Worm (Caenorhabditis elegans) whole organism, L1 larva: ENCODE results near the gene cyp-14A3.

Source experiments
- C34B4.2 ChIP-seq: sonication (generic microtip); optimal IDR thresholded peaks from 2 replicates; lab custom pipeline; 2017; ENCODE audit warnings: mild to moderate bottlenecking, missing genetic modification characterization, missing compliant biosample characterization
- aha-1 ChIP-seq: fragments of 150-350 bp; optimal IDR thresholded peaks from 2 replicates; lab custom pipeline; 2014; ENCODE audit warnings: missing biosample characterization, missing genetic modification characterization
- alr-1 ChIP-seq: fragments of 200-800 bp; sonication (Bioruptor generic); optimal IDR thresholded peaks from 2 replicates; lab custom pipeline; 2018; ENCODE audit warnings: borderline replicate concordance, mild to moderate bottlenecking, missing genetic modification characterization, missing compliant biosample characterization
- ama-1 ChIP-seq: fragments of 150-350 bp; optimal IDR thresholded peaks from 2 replicates; lab custom pipeline; 2014
- blmp-1 ChIP-seq: fragments of 150-350 bp; optimal IDR thresholded peaks from 2 replicates; lab custom pipeline; 2014; ENCODE audit warnings: missing biosample characterization, missing genetic modification characterization
- ceh-82 ChIP-seq, 3 experiments: fragments of 150-350 bp in 1 of 3; sonication (generic microtip) in 2 of 3; optimal IDR thresholded peaks; 2 replicates each; lab custom pipeline; 2014 to 2017; ENCODE audit warnings: missing biosample characterization in 3 of 3, missing genetic modification characterization in 3 of 3
- ceh-88 ChIP-seq: fragments of 200-800 bp; sonication (Bioruptor generic); IDR thresholded peaks from 2 replicates; pipeline ENCODE4 v1.3.6; 2022; ENCODE audit warnings: missing genetic modification characterization, missing compliant biosample characterization
- dsc-1 ChIP-seq: sonication (generic microtip); optimal IDR thresholded peaks from 2 replicates; lab custom pipeline; 2016; ENCODE audit warnings: mild to moderate bottlenecking, missing genetic modification characterization, missing compliant biosample characterization
- efl-1 ChIP-seq, 4 experiments: fragments of 150-350 bp; optimal IDR thresholded peaks in 3 of 4; peaks in 1 of 4; 1 replicate in 1 of 4; 2 replicates in 3 of 4; lab custom pipeline; 2014; ENCODE audit warnings: missing biosample characterization in 2 of 4, missing genetic modification characterization in 2 of 4, missing genetic modification reagents in 2 of 4
- egl-27 ChIP-seq, 2 experiments: fragments of 150-350 bp in 1 of 2; sonication (generic microtip); optimal IDR thresholded peaks; 3 replicates each; lab custom pipeline; 2017 to 2018; ENCODE audit warnings: missing biosample characterization in 2 of 2, missing genetic modification characterization in 2 of 2, missing genetic modification reagents in 2 of 2
- elt-2 ChIP-seq: sonication (generic microtip); optimal IDR thresholded peaks from 2 replicates; lab custom pipeline; 2016; ENCODE audit warnings: missing genetic modification characterization, mild to moderate bottlenecking, inconsistent platforms, missing compliant biosample characterization, missing genetic modification reagents
- elt-3 ChIP-seq, 6 experiments: fragments of 150-350 bp in 1 of 6; sonication (generic microtip); optimal IDR thresholded peaks; 2 replicates each; lab custom pipeline; 2017 to 2018; ENCODE audit warnings: missing biosample characterization in 6 of 6, missing genetic modification characterization in 6 of 6, inconsistent platforms in 1 of 6
- ets-5 ChIP-seq: fragments of 200-800 bp; sonication (Bioruptor generic); IDR thresholded peaks from 2 replicates; pipeline ENCODE4 v1.3.6; 2022; ENCODE audit warnings: missing genetic modification characterization, missing compliant biosample characterization
- fkh-10 ChIP-seq: sonication (generic microtip); optimal IDR thresholded peaks from 2 replicates; lab custom pipeline; 2017; ENCODE audit warnings: missing biosample characterization, missing genetic modification reagents, missing genetic modification characterization
- fkh-4 ChIP-seq: sonication (generic microtip); optimal IDR thresholded peaks from 2 replicates; lab custom pipeline; 2016; ENCODE audit warnings: missing compliant biosample characterization, missing genetic modification characterization, borderline replicate concordance
- hpl-2 ChIP-seq: fragments of 150-350 bp; optimal IDR thresholded peaks from 2 replicates; lab custom pipeline; 2014; ENCODE audit warnings: missing biosample characterization, missing genetic modification reagents, missing genetic modification characterization
- irx-1 ChIP-seq: sonication (generic microtip); optimal IDR thresholded peaks from 2 replicates; lab custom pipeline; 2016; ENCODE audit warnings: missing genetic modification characterization, missing compliant biosample characterization
- jun-1 ChIP-seq: fragments of 150-350 bp; optimal IDR thresholded peaks from 2 replicates; lab custom pipeline; 2014; ENCODE audit warnings: missing biosample characterization, missing genetic modification reagents, missing genetic modification characterization
- lin-13 ChIP-seq: fragments of 150-350 bp; optimal IDR thresholded peaks from 2 replicates; lab custom pipeline; 2014; ENCODE audit warnings: missing biosample characterization, missing genetic modification reagents, missing genetic modification characterization
- lin-14 ChIP-seq: fragments of 200-800 bp; sonication (Bioruptor generic); optimal IDR thresholded peaks from 2 replicates; lab custom pipeline; 2018; ENCODE audit warnings: mild to moderate bottlenecking, missing genetic modification characterization, moderate library complexity, missing compliant biosample characterization
- lin-35 ChIP-seq, 2 experiments: fragments of 150-350 bp; optimal IDR thresholded peaks; 2 replicates each; lab custom pipeline; 2014; ENCODE audit warnings: missing biosample characterization in 2 of 2, missing genetic modification characterization in 2 of 2, missing genetic modification reagents in 2 of 2
- lir-3 ChIP-seq: sonication (generic microtip); optimal IDR thresholded peaks from 2 replicates; lab custom pipeline; 2016; ENCODE audit warnings: mild to moderate bottlenecking, missing genetic modification characterization, moderate library complexity, missing compliant biosample characterization; ENCODE audit not compliant: poor library complexity
- mab-9 ChIP-seq: fragments of 200-800 bp; sonication (Bioruptor generic); IDR thresholded peaks from 2 replicates; pipeline ENCODE4 v1.3.6; 2022; ENCODE audit warnings: missing genetic modification reagents, missing genetic modification characterization, missing compliant biosample characterization
- mdl-1 ChIP-seq, 2 experiments: fragments of 150-350 bp; optimal IDR thresholded peaks; 2 replicates each; lab custom pipeline; 2014 to 2017; ENCODE audit warnings: missing biosample characterization in 2 of 2, missing genetic modification characterization in 2 of 2, inconsistent platforms in 1 of 2
- mep-1 ChIP-seq: fragments of 150-350 bp; optimal IDR thresholded peaks from 2 replicates; lab custom pipeline; 2014; ENCODE audit warnings: missing biosample characterization, missing genetic modification characterization
- nhr-19 ChIP-seq: fragments of 200-800 bp; sonication (Bioruptor generic); conservative IDR thresholded peaks from 2 replicates; pipeline ENCODE4 v1.3.6; 2022; ENCODE audit warnings: missing genetic modification characterization, missing compliant biosample characterization
- nhr-20 ChIP-seq: sonication (generic microtip); optimal IDR thresholded peaks from 2 replicates; lab custom pipeline; 2016; ENCODE audit warnings: mild to moderate bottlenecking, missing genetic modification characterization, missing compliant biosample characterization
- nhr-28 ChIP-seq: fragments of 150-350 bp; optimal IDR thresholded peaks from 2 replicates; lab custom pipeline; 2014; ENCODE audit warnings: missing biosample characterization, missing genetic modification characterization
- nhr-71 ChIP-seq: sonication (generic microtip); optimal IDR thresholded peaks from 2 replicates; lab custom pipeline; 2016; ENCODE audit warnings: mild to moderate bottlenecking, missing genetic modification characterization, moderate library complexity, missing compliant biosample characterization
- nhr-84 ChIP-seq: sonication (generic microtip); optimal IDR thresholded peaks from 2 replicates; lab custom pipeline; 2017; ENCODE audit warnings: missing biosample characterization, missing genetic modification characterization
- nhr-90 ChIP-seq: sonication (generic microtip); optimal IDR thresholded peaks from 2 replicates; lab custom pipeline; 2016; ENCODE audit warnings: mild to moderate bottlenecking, missing genetic modification characterization, missing compliant biosample characterization; ENCODE audit not compliant: poor library complexity
- pag-3 ChIP-seq: sonication (generic microtip); optimal IDR thresholded peaks from 2 replicates; lab custom pipeline; 2017; ENCODE audit warnings: missing genetic modification characterization, mild to moderate bottlenecking, missing compliant biosample characterization, antibody characterized with exemption, borderline replicate concordance; ENCODE audit not compliant: insufficient read depth
- pax-3 ChIP-seq: fragments of 200-800 bp; sonication (Bioruptor generic); optimal IDR thresholded peaks from 2 replicates; lab custom pipeline; 2018; ENCODE audit warnings: mild to moderate bottlenecking, missing genetic modification characterization, moderate library complexity, missing compliant biosample characterization
- rnt-1 ChIP-seq: sonication (generic microtip); optimal IDR thresholded peaks from 2 replicates; lab custom pipeline; 2016; ENCODE audit warnings: mild to moderate bottlenecking, missing genetic modification characterization, moderate library complexity, missing compliant biosample characterization
- skn-1 ChIP-seq: fragments of 150-350 bp; optimal IDR thresholded peaks from 2 replicates; lab custom pipeline; 2014; ENCODE audit warnings: missing biosample characterization, missing genetic modification characterization
- snu-23 ChIP-seq: sonication (generic microtip); optimal IDR thresholded peaks from 2 replicates; lab custom pipeline; 2016; ENCODE audit warnings: missing genetic modification characterization, missing compliant biosample characterization
- sox-4 ChIP-seq: sonication (generic microtip); optimal IDR thresholded peaks from 2 replicates; lab custom pipeline; 2016; ENCODE audit warnings: missing genetic modification characterization, missing compliant biosample characterization
- swsn-7 ChIP-seq: sonication (generic microtip); optimal IDR thresholded peaks from 2 replicates; lab custom pipeline; 2016; ENCODE audit warnings: missing genetic modification characterization, missing compliant biosample characterization
- unc-130 ChIP-seq: fragments of 150-350 bp; optimal IDR thresholded peaks from 2 replicates; lab custom pipeline; 2017; ENCODE audit warnings: missing biosample characterization, missing genetic modification characterization, inconsistent platforms
- unc-30 ChIP-seq: sonication (generic microtip); optimal IDR thresholded peaks from 2 replicates; lab custom pipeline; 2017; ENCODE audit warnings: missing biosample characterization, missing genetic modification characterization
- unc-62 ChIP-seq: fragments of 150-350 bp; optimal IDR thresholded peaks from 2 replicates; lab custom pipeline; 2014; ENCODE audit warnings: missing biosample characterization, missing genetic modification reagents, missing genetic modification characterization
- vab-15 ChIP-seq: sonication (generic microtip); optimal IDR thresholded peaks from 2 replicates; lab custom pipeline; 2017; ENCODE audit warnings: missing genotype, mild to moderate bottlenecking, missing genetic modification characterization, missing compliant biosample characterization
- xbp-1 ChIP-seq: sonication (generic microtip); optimal IDR thresholded peaks from 2 replicates; lab custom pipeline; 2016; ENCODE audit warnings: missing genetic modification characterization, missing compliant biosample characterization
- ztf-11 ChIP-seq, 2 experiments: sonication (generic microtip); optimal IDR thresholded peaks; 2 replicates each; lab custom pipeline; 2016 to 2017; ENCODE audit warnings: missing genetic modification characterization in 2 of 2, missing biosample characterization in 1 of 2, missing compliant biosample characterization in 1 of 2
- ztf-4 ChIP-seq: fragments of 150-350 bp; optimal IDR thresholded peaks from 2 replicates; lab custom pipeline; 2014; ENCODE audit warnings: missing biosample characterization, missing genetic modification characterization

cyp-14A3 gene

DNA sequence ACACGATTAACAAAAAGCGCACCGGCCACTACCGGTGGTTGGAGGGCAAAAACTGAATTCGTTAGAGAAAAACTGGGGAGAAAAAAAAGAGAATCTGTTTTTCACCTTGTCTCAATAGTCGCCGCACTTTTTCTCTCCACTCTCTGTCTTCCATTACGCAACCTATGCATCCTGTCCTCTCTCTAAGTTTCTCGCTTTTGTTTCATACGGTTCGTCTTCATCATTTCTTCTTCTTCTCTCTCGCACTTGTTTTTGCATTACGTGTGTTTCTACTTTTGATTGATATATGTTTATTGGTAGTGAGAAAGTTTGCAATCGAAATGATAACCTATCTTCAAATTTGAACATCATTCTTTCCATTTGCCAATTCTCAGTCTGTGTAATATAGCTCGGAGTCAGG lies 46.6 kb upstream of the cyp-14A3 start (continued):
- peak; percentile 75 for TF ChIP-seq lin-14 (GFP tag; lab: Kevin White, UChicago)
- no peak for TF ChIP-seq jun-1 (tag; lab: Kevin White, UChicago)
- TF ChIP-seq ztf-4 (tag; lab: Kevin White, UChicago), result peak; percentile 28
- peak; percentile 36 for TF ChIP-seq vab-15 (tag; lab: Kevin White, UChicago)
- TF ChIP-seq hpl-2 (GFP tag; lab: Kevin White, UChicago), result no peak
- no peak for TF ChIP-seq egl-27 (tag; optimal IDR thresholded peaks at IDR 0.05; lab: Kevin White, UChicago)
- TF ChIP-seq swsn-7 (tag; lab: Kevin White, UChicago), result peak; percentile 42
- TF ChIP-seq unc-62 (GFP tag; lab: Kevin White, UChicago), result no peak
- TF ChIP-seq lin-35 (GFP tag; optimal IDR thresholded peaks at IDR 0.05; lab: Kevin White, UChicago), result peak in 1 of 2 experiments; percentile 53
- no peak for TF ChIP-seq pag-3 (tag; lab: Kevin White, UChicago)
- no peak for TF ChIP-seq ztf-11 (tag; optimal IDR thresholded peaks at IDR 0.05; lab: Kevin White, UChicago)
- TF ChIP-seq unc-30, result no peak
- TF ChIP-seq nhr-19 (GFP tag; lab: Robert Waterston, UW), result peak; percentile 55
- TF ChIP-seq pax-3, result no peak
- TF ChIP-seq ceh-82 (tag; optimal IDR thresholded peaks at IDR 0.05; lab: Kevin White, UChicago), result no peak
- TF ChIP-seq nhr-28 (tag; lab: Kevin White, UChicago), result no peak
- TF ChIP-seq ceh-88, result no peak
- TF ChIP-seq C34B4.2, result no peak
- peak in 5 of 6 experiments; percentile 57 to 90 (median 77) for TF ChIP-seq elt-3 (tag; optimal IDR thresholded peaks at IDR 0.05; lab: Kevin White, UChicago)
- TF ChIP-seq blmp-1 (tag; lab: Kevin White, UChicago), result peak; percentile 96
- no peak for TF ChIP-seq irx-1
- TF ChIP-seq lin-13, result peak; percentile 30
- no peak for TF ChIP-seq ets-5
- no peak for TF ChIP-seq mab-9
- no peak for TF ChIP-seq alr-1
- TF ChIP-seq nhr-90, result no peak
- peak; percentile 41 for TF ChIP-seq mep-1
- no peak for TF ChIP-seq elt-2 (tag; lab: Kevin White, UChicago)
- no peak for TF ChIP-seq nhr-84 (tag; lab: Kevin White, UChicago)
- no peak for TF ChIP-seq fkh-4 (tag; lab: Kevin White, UChicago)
- TF ChIP-seq aha-1 (tag; lab: Kevin White, UChicago), result no peak
- TF ChIP-seq fkh-10, result no peak
- peak; percentile 22 for TF ChIP-seq ama-1 (lab: Kevin White, UChicago)
- no peak for TF ChIP-seq efl-1 (optimal IDR thresholded peaks at IDR 0.05; lab: Kevin White, UChicago)
- TF ChIP-seq efl-1 (GFP tag; optimal IDR thresholded peaks at IDR 0.05 in 1 of 2; lab: Kevin White, UChicago), result no peak
- no peak for TF ChIP-seq skn-1 (tag; lab: Kevin White, UChicago)
- TF ChIP-seq lir-3 (tag; lab: Kevin White, UChicago), result no peak

DNA sequence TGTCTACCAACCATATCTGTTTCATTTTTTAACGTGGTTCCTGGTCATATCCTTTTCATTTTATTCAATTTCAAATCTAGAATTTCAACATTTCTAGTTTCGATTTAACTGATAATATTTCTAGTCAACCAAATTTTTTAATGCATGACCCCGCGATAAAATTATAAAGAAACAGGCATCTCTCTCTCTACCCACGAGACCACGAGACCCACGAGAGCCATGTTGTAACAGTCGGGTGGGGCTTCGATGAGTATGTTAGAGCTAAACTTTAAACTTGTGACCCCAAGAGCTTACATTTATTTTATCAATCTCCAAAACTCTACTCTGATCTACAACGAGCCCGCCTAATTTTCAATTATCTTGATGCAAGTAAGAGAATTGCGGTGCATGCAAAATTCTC lies 44.3 kb upstream of the cyp-14A3 start:
- TF ChIP-seq dsc-1 (tag; lab: Kevin White, UChicago) (peak; percentile 5), xbp-1 (tag; lab: Kevin White, UChicago) (no peak), nhr-20 (tag; lab: Kevin White, UChicago) (peak; percentile 31), sox-4 (no peak), unc-130 (peak; percentile 58), lin-14 (GFP tag; lab: Kevin White, UChicago) (peak; percentile 42), mdl-1 (tag; optimal IDR thresholded peaks at IDR 0.05; lab: Kevin White, UChicago) (peak in 1 of 2 experiments; percentile 27), nhr-19 (GFP tag; lab: Robert Waterston, UW) (peak; percentile 43), rnt-1 (tag; lab: Kevin White, UChicago) (peak; percentile 47), snu-23 (GFP tag; lab: Kevin White, UChicago) (peak; percentile 7), nhr-71 (tag; lab: Kevin White, UChicago) (peak; percentile 54), egl-27 (tag; optimal IDR thresholded peaks at IDR 0.05; lab: Kevin White, UChicago) (no peak)
